Fruit fly (Drosophila melanogaster): ENCODE results near the gene CG14323.

Gene CG14323

DNA sequence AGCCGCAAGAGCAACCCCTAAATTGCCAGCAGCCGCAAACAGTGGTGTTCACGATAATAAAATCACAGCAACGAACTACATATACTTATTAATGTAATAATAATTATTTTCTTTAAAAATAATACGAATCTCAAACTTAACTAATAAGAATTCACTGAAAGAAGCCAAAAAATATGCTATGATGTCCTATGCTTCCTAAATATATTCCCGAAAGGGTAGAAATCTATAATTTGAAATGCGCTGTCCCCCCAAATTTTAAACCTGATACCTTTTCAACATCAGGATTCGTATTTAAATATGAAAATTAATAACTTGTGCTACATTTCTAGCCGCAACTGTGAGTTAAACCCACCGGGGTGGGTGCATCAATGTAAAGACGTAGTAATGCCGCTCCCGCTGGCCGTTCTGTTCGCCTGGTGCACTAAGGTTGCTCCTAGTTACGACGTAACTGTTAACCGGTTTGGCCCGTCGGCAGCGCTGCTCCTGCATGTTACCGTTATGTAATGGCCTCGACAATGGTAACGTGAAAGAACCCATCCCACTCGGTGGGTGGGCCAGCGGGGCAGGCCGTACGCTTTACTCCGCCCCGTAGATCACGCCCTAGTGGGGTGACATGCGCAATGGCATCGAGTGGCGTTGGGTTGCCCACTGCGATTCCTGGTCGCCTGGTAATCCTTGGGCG, 17.6 kb downstream of the CG14323 start (continued):
- TF ChIP-seq abd-A (tag; optimal IDR thresholded peaks at IDR 0.05) (peak; percentile 66), CG15479 (GFP tag; optimal IDR thresholded peaks at IDR 0.05) (no peak), Mad (GFP tag; optimal IDR thresholded peaks at IDR 0.05) (peak; percentile 34), CG4820 (GFP tag; optimal IDR thresholded peaks at IDR 0.05) (peak; percentile 72), Xrp1 (GFP tag; IDR thresholded peaks at IDR 0.05) (peak; percentile 85), B-H1 (GFP tag; IDR thresholded peaks at IDR 0.05) (peak; percentile 26; the same call in 1 of the 3 replicates), CG3847 (GFP tag; IDR thresholded peaks at IDR 0.05) (peak; percentile 64), CG12769 (tag; optimal IDR thresholded peaks at IDR 0.05) (peak; percentile 25), CG7556 (GFP tag; optimal IDR thresholded peaks at IDR 0.05) (peak; percentile 95), Usf (GFP tag; optimal IDR thresholded peaks at IDR 0.05) (peak; percentile 78), hth (optimal IDR thresholded peaks at IDR 0.05) (no peak), Sry-δ (GFP tag; optimal IDR thresholded peaks at IDR 0.05) (no peak), CG31388 (GFP tag; optimal IDR thresholded peaks at IDR 0.05) (peak; percentile 56), tap (tag; optimal IDR thresholded peaks at IDR 0.05) (peak; percentile 76), CG2678 (tag; optimal IDR thresholded peaks at IDR 0.05) (peak; percentile 94), CG8765 (GFP tag; IDR thresholded peaks at IDR 0.05) (peak; percentile 74), CG18764 (GFP tag; optimal IDR thresholded peaks at IDR 0.05) (peak; percentile 43), kni (GFP tag; optimal IDR thresholded peaks at IDR 0.05) (peak; percentile 95), CG8089 (GFP tag; optimal IDR thresholded peaks at IDR 0.05) (peak; percentile 6), run (tag; optimal IDR thresholded peaks at IDR 0.05) (peak; percentile 80), CG17568 (GFP tag; optimal IDR thresholded peaks at IDR 0.05) (peak; percentile 79), CG3281 (GFP tag; optimal IDR thresholded peaks at IDR 0.05) (peak; percentile 84), ara (GFP tag; IDR thresholded peaks at IDR 0.05) (no peak; the same call in none of the 2 replicates), unpg (GFP tag; optimal IDR thresholded peaks at IDR 0.05) (peak; percentile 71), CG2116 (GFP tag; optimal IDR thresholded peaks at IDR 0.05) (peak; percentile 61), CG9437 (GFP tag; optimal IDR thresholded peaks at IDR 0.05) (peak; percentile 92), chif (GFP tag; optimal IDR thresholded peaks at IDR 0.05) (peak; percentile 12 to 56), oc (tag; optimal IDR thresholded peaks at IDR 0.05) (peak; percentile 37), CG17361 (GFP tag; IDR thresholded peaks at IDR 0.05) (peak; percentile 94), CG10267 (tag; optimal IDR thresholded peaks at IDR 0.05) (peak; percentile 85), so (GFP tag; IDR thresholded peaks at IDR 0.05) (peak; percentile 83), ssp (GFP tag; IDR thresholded peaks at IDR 0.05) (peak; percentile 56), CG10209 (GFP tag; optimal IDR thresholded peaks at IDR 0.05) (peak; percentile 88), CG13775 (GFP tag; optimal IDR thresholded peaks at IDR 0.05) (peak; percentile 88), CG10366 (GFP tag; IDR thresholded peaks at IDR 0.05) (0 out of 2 replicates have a peak, but pooled peaks have one; percentile 27), maf-S (GFP tag; optimal IDR thresholded peaks at IDR 0.05) (peak; percentile 25), gfzf (GFP tag; optimal IDR thresholded peaks at IDR 0.05) (no peak), CG4282 (GFP tag; optimal IDR thresholded peaks at IDR 0.05) (no peak), CG6791 (GFP tag; IDR thresholded peaks at IDR 0.05; ENCODE audit: partially characterized antibody) (no peak), trem (tag; optimal IDR thresholded peaks at IDR 0.05) (peak; percentile 82), dimm (GFP tag; IDR thresholded peaks at IDR 0.05) (no peak), MBD-R2 (GFP tag; IDR thresholded peaks at IDR 0.05) (no peak), inv (GFP tag; IDR thresholded peaks at IDR 0.05; ENCODE audit: partially characterized antibody) (no peak), Rfx (GFP tag; IDR thresholded peaks at IDR 0.05) (peak; percentile 54), Fer2 (tag; optimal IDR thresholded peaks at IDR 0.05) (peak; percentile 35), yki (optimal IDR thresholded peaks at IDR 0.05) (no peak), zen (tag; optimal IDR thresholded peaks at IDR 0.05) (peak; percentile 87), CG10979 (tag; optimal IDR thresholded peaks at IDR 0.05) (peak; percentile 94), Sox100B (GFP tag; optimal IDR thresholded peaks at IDR 0.05) (peak; percentile 90), fru (optimal IDR thresholded peaks at IDR 0.05) (no peak)

Measured in whole organism, embryonic.